2 fruit fly cellular contexts compared by ENCODE assay signal in genomic region chr3L:1166266-1166665, dm6.
TF ChIP-seq lines count a peak whose summit lies in the region.

No protein-coding gene starts in this region.

TF ChIP-seq in whole organism, embryonic, 481 proteins besides CTCF, POLR2A, EP300 and RAD21 (continued from another document and continues in another):
- TF ChIP-seq sim (GFP tag; IDR thresholded peaks at IDR 0.05; lab: Robert Waterston, UW) (peak; percentile 86), Camta (GFP tag; optimal IDR thresholded peaks at IDR 0.05; lab: Kevin White, UChicago) (no peak), NC2β (GFP tag; optimal IDR thresholded peaks at IDR 0.05; lab: Kevin White, UChicago) (peak; percentile 20), CG11696 (GFP tag; IDR thresholded peaks at IDR 0.05; lab: Robert Waterston, UW) (no peak), Kr (GFP tag; optimal IDR thresholded peaks at IDR 0.05; lab: Kevin White, UChicago) (peak; percentile 94), ewg (GFP tag; optimal IDR thresholded peaks at IDR 0.05; lab: Kevin White, UChicago) (peak; percentile 51), zfh1 (GFP tag; IDR thresholded peaks at IDR 0.05; lab: Robert Waterston, UW) (peak; percentile 88), twi (tag; optimal IDR thresholded peaks at IDR 0.05; lab: Kevin White, UChicago) (no peak), pho (GFP tag; optimal IDR thresholded peaks at IDR 0.05; lab: Kevin White, UChicago) (no peak), hbn (GFP tag; IDR thresholded peaks at IDR 0.05; lab: Robert Waterston, UW; ENCODE audit: partially characterized antibody) (no peak), Gug (GFP tag; IDR thresholded peaks at IDR 0.05; lab: Robert Waterston, UW) (no peak), bab2 (GFP tag; optimal IDR thresholded peaks at IDR 0.05; lab: Kevin White, UChicago) (peak; percentile 79), CG17359 (tag; optimal IDR thresholded peaks at IDR 0.05; lab: Kevin White, UChicago) (peak; percentile 71), esg (GFP tag; conservative IDR thresholded peaks at IDR 0.05; lab: Robert Waterston, UW) (no peak), CG9727 (GFP tag; optimal IDR thresholded peaks at IDR 0.05; lab: Kevin White, UChicago) (peak; percentile 75), CG14014 (GFP tag; IDR thresholded peaks at IDR 0.05; lab: Robert Waterston, UW) (peak; percentile 35; the same call in 1 of the 2 replicates), gem (tag; optimal IDR thresholded peaks at IDR 0.05; lab: Kevin White, UChicago) (peak; percentile 37), disco-r (GFP tag; optimal IDR thresholded peaks at IDR 0.05; lab: Kevin White, UChicago) (no peak), CG3281 (GFP tag; optimal IDR thresholded peaks at IDR 0.05; lab: Kevin White, UChicago) (peak; percentile 18), HmgZ (tag; optimal IDR thresholded peaks at IDR 0.05; lab: Kevin White, UChicago) (peak; percentile 17), Scr (GFP tag; IDR thresholded peaks at IDR 0.05; lab: Robert Waterston, UW; ENCODE audit: partially characterized antibody) (no peak), CG8924 (tag; optimal IDR thresholded peaks at IDR 0.05; lab: Kevin White, UChicago) (peak; percentile 24), z (GFP tag; IDR thresholded peaks at IDR 0.05; lab: Robert Waterston, UW) (peak; percentile 57; the same call in 1 of the 3 replicates), unc-4 (GFP tag; IDR thresholded peaks at IDR 0.05; lab: Robert Waterston, UW; ENCODE audit: partially characterized antibody) (no peak), fd96Cb (tag; optimal IDR thresholded peaks at IDR 0.05; lab: Kevin White, UChicago) (no peak), pnt (GFP tag; optimal IDR thresholded peaks at IDR 0.05; lab: Kevin White, UChicago) (no peak), Sin3A (optimal IDR thresholded peaks at IDR 0.05; lab: Kevin White, UChicago) (no peak), Meics (GFP tag; optimal IDR thresholded peaks at IDR 0.05; lab: Kevin White, UChicago) (no peak), CG2712 (tag; optimal IDR thresholded peaks at IDR 0.05; lab: Kevin White, UChicago) (peak; percentile 26), BEAF-32 (GFP tag; optimal IDR thresholded peaks at IDR 0.05; lab: Kevin White, UChicago) (no peak), CG12769 (tag; optimal IDR thresholded peaks at IDR 0.05; lab: Kevin White, UChicago) (no peak), CG12659 (GFP tag; optimal IDR thresholded peaks at IDR 0.05; lab: Kevin White, UChicago) (peak; percentile 36), tap (tag; optimal IDR thresholded peaks at IDR 0.05; lab: Kevin White, UChicago) (peak; percentile 50), CG32772 (GFP tag; IDR thresholded peaks at IDR 0.05; lab: Robert Waterston, UW) (no peak), her (GFP tag; optimal IDR thresholded peaks at IDR 0.05; lab: Kevin White, UChicago) (no peak), CG8281 (tag; optimal IDR thresholded peaks at IDR 0.05; lab: Kevin White, UChicago) (peak; percentile 45), amos (GFP tag; IDR thresholded peaks at IDR 0.05; lab: Robert Waterston, UW; ENCODE audit: partially characterized antibody) (no peak), dmrt99B (tag; optimal IDR thresholded peaks at IDR 0.05; lab: Kevin White, UChicago) (peak; percentile 53), CG30020 (tag; optimal IDR thresholded peaks at IDR 0.05; lab: Kevin White, UChicago) (no peak), CG3995 (GFP tag; optimal IDR thresholded peaks at IDR 0.05; lab: Kevin White, UChicago) (no peak), CG7839 (tag; optimal IDR thresholded peaks at IDR 0.05; lab: Kevin White, UChicago) (peak; percentile 0), CG16779 (GFP tag; IDR thresholded peaks at IDR 0.05; lab: Robert Waterston, UW) (no peak), dysf (GFP tag; IDR thresholded peaks at IDR 0.05; lab: Robert Waterston, UW) (no peak), abd-A (tag; optimal IDR thresholded peaks at IDR 0.05; lab: Kevin White, UChicago) (no peak), CG7963 (GFP tag; IDR thresholded peaks at IDR 0.05; lab: Robert Waterston, UW; ENCODE audit: partially characterized antibody) (no peak), jumu (GFP tag; optimal IDR thresholded peaks at IDR 0.05; lab: Kevin White, UChicago) (no peak), chn (GFP tag; optimal IDR thresholded peaks at IDR 0.05; lab: Kevin White, UChicago) (no peak), H2.0 (GFP tag; IDR thresholded peaks at IDR 0.05; lab: Robert Waterston, UW) (no peak; the same call in 1 of the 2 replicates), Hr39 (optimal IDR thresholded peaks at IDR 0.05; lab: Kevin White, UChicago) (no peak), sima (GFP tag; optimal IDR thresholded peaks at IDR 0.05; lab: Kevin White, UChicago) (no peak), CG1603 (tag; optimal IDR thresholded peaks at IDR 0.05; lab: Kevin White, UChicago) (peak; percentile 78), tin (GFP tag; optimal IDR thresholded peaks at IDR 0.05; lab: Kevin White, UChicago) (no peak), Hr51 (GFP tag; optimal IDR thresholded peaks at IDR 0.05; lab: Kevin White, UChicago) (no peak), CG43689 (GFP tag; IDR thresholded peaks at IDR 0.05; lab: Robert Waterston, UW) (no peak), CG6654 (GFP tag; optimal IDR thresholded peaks at IDR 0.05; lab: Kevin White, UChicago) (no peak), prd (optimal IDR thresholded peaks at IDR 0.05; lab: Kevin White, UChicago) (no peak), prd (GFP tag; IDR thresholded peaks at IDR 0.05; lab: Robert Waterston, UW) (peak; percentile 10; the same call in 1 of the 3 replicates), Six4 (GFP tag; optimal IDR thresholded peaks at IDR 0.05; lab: Kevin White, UChicago) (no peak), CG15696 (tag; optimal IDR thresholded peaks at IDR 0.05; lab: Kevin White, UChicago) (peak; percentile 90), Adf1 (GFP tag; IDR thresholded peaks at IDR 0.05; lab: Robert Waterston, UW) (no peak), Oaz (GFP tag; IDR thresholded peaks at IDR 0.05; lab: Robert Waterston, UW) (no peak), CG4360 (GFP tag; IDR thresholded peaks at IDR 0.05; lab: Robert Waterston, UW) (peak; percentile 10; the same call in 1 of the 2 replicates), Hr3 (GFP tag; optimal IDR thresholded peaks at IDR 0.05; lab: Kevin White, UChicago) (no peak), tna (GFP tag; IDR thresholded peaks at IDR 0.05; lab: Robert Waterston, UW; ENCODE audit: partially characterized antibody) (no peak), wor (GFP tag; IDR thresholded peaks at IDR 0.05; lab: Robert Waterston, UW) (no peak), CG1602 (GFP tag; optimal IDR thresholded peaks at IDR 0.05; lab: Kevin White, UChicago) (no peak), da (GFP tag; optimal IDR thresholded peaks at IDR 0.05; lab: Kevin White, UChicago) (no peak), gro (GFP tag; optimal IDR thresholded peaks at IDR 0.05; lab: Kevin White, UChicago) (no peak)

TF ChIP-seq in whole organism, prepupa, 60 proteins besides CTCF, POLR2A, EP300 and RAD21 (continued from another document):
- TF ChIP-seq Sox14 (GFP tag; optimal IDR thresholded peaks at IDR 0.05; lab: Kevin White, UChicago) (no peak), CG3919 (GFP tag; optimal IDR thresholded peaks at IDR 0.05; lab: Kevin White, UChicago) (no peak)
TF ChIP-seq in whole organism, prepupa: peak in this region for 6.
